Fruit fly (Drosophila melanogaster) whole organism, wandering third instar larva: Measurements from ENCODE around the gene Naa30B.

Experiments used
- Abd-B ChIP-seq: fragments of >200 bp; optimal IDR thresholded peaks from 2 replicates; lab custom pipeline; 2017; ENCODE audit warnings: missing biosample characterization, missing genetic modification characterization
- CG32264 ChIP-seq: fragments of 200-800 bp; sonication (Bioruptor generic); optimal IDR thresholded peaks from 2 replicates; lab custom pipeline; 2016; ENCODE audit warnings: missing biosample characterization, missing genetic modification characterization
- CG9705 ChIP-seq: fragments of 200-800 bp; sonication (Bioruptor generic); optimal IDR thresholded peaks from 2 replicates; lab custom pipeline; 2018; ENCODE audit warnings: missing biosample characterization, mild to moderate bottlenecking, missing genetic modification characterization
- CrebA ChIP-seq: fragments of 200-800 bp; sonication (Bioruptor generic); optimal IDR thresholded peaks from 2 replicates; lab custom pipeline; 2016; ENCODE audit warnings: missing biosample characterization, mild to moderate bottlenecking, missing genetic modification characterization, borderline replicate concordance
- Dfd ChIP-seq: fragments of >200 bp; optimal IDR thresholded peaks from 2 replicates; lab custom pipeline; 2017; ENCODE audit warnings: missing biosample characterization, missing genetic modification characterization
- Dif ChIP-seq: fragments of 200-275, 200-300 bp; sonication (Bioruptor generic); optimal IDR thresholded peaks from 2 replicates; lab custom pipeline; 2018; ENCODE audit warnings: missing biosample characterization, missing genetic modification characterization; ENCODE audit not compliant: partially characterized antibody
- GATAd ChIP-seq: sonication (Bioruptor generic); optimal IDR thresholded peaks from 2 replicates; lab custom pipeline; 2016; ENCODE audit warnings: missing biosample characterization, missing genetic modification characterization
- HLH106 ChIP-seq: fragments of 200-800 bp; optimal IDR thresholded peaks from 3 replicates; lab custom pipeline; 2019; ENCODE audit warnings: missing biosample characterization, mild to moderate bottlenecking, missing genetic modification characterization, moderate library complexity
- Hnf4 ChIP-seq: fragments of 200-800 bp; sonication (Bioruptor generic); optimal IDR thresholded peaks from 2 replicates; lab custom pipeline; 2016; ENCODE audit warnings: missing biosample characterization, mild to moderate bottlenecking, missing genetic modification characterization
- Hr78 ChIP-seq: fragments of >200 bp; optimal IDR thresholded peaks from 2 replicates; lab custom pipeline; 2017; ENCODE audit warnings: missing biosample characterization, missing genetic modification characterization
- Hr83 ChIP-seq: fragments of 200-300 bp; sonication (Bioruptor generic); optimal IDR thresholded peaks from 2 replicates; lab custom pipeline; 2016; ENCODE audit warnings: missing biosample characterization, mild to moderate bottlenecking, missing genetic modification characterization, moderate library complexity; ENCODE audit not compliant: poor library complexity, severe bottlenecking
- Jra ChIP-seq: sonication (Bioruptor generic); optimal IDR thresholded peaks from 2 replicates; lab custom pipeline; 2016; ENCODE audit warnings: missing biosample characterization, missing genetic modification characterization
- Mio ChIP-seq: sonication (Bioruptor generic); optimal IDR thresholded peaks from 2 replicates; lab custom pipeline; 2016; ENCODE audit warnings: missing biosample characterization, missing genetic modification characterization
- Myc ChIP-seq: fragments of >200 bp; optimal IDR thresholded peaks from 2 replicates; lab custom pipeline; 2017
- N ChIP-seq: fragments of >200 bp; optimal IDR thresholded peaks from 2 replicates; lab custom pipeline; 2018; ENCODE audit warnings: missing biosample characterization, missing external identifiers, missing genetic modification characterization
- OdsH ChIP-seq: fragments of 200-800 bp; sonication (Bioruptor generic); optimal IDR thresholded peaks from 2 replicates; lab custom pipeline; 2016; ENCODE audit warnings: missing biosample characterization, mild to moderate bottlenecking, missing genetic modification characterization
- Rel ChIP-seq, 2 experiments: fragments of 200-800 bp; sonication (Bioruptor generic) in 1 of 2; optimal IDR thresholded peaks; 2 replicates in 1 of 2; 3 replicates in 1 of 2; lab custom pipeline; 2016 to 2019; ENCODE audit warnings: mild to moderate bottlenecking in 2 of 2, missing biosample characterization in 2 of 2, missing genetic modification characterization in 2 of 2, moderate library complexity in 1 of 2
- Sp1 ChIP-seq: fragments of 200-800 bp; sonication (Bioruptor generic); optimal IDR thresholded peaks from 3 replicates; lab custom pipeline; 2019; ENCODE audit warnings: missing biosample characterization, mild to moderate bottlenecking, missing genetic modification characterization, moderate library complexity
- Vsx2 ChIP-seq: fragments of 200-300, 225-300 bp; sonication (Bioruptor generic); optimal IDR thresholded peaks from 2 replicates; lab custom pipeline; 2018; ENCODE audit warnings: missing biosample characterization, missing genetic modification characterization; ENCODE audit not compliant: partially characterized antibody
- br ChIP-seq: fragments of 200-800 bp; sonication (Bioruptor generic); optimal IDR thresholded peaks from 2 replicates; lab custom pipeline; 2016; ENCODE audit warnings: missing biosample characterization, missing genetic modification characterization
- brk ChIP-seq: fragments of 200-800 bp; sonication (Bioruptor generic); optimal IDR thresholded peaks from 2 replicates; lab custom pipeline; 2016; ENCODE audit warnings: missing biosample characterization, mild to moderate bottlenecking, missing genetic modification characterization
- dl ChIP-seq, 2 experiments: fragments of 175-275, 200-275 bp in 1 of 2; fragments of 200-275 bp in 1 of 2; sonication (Bioruptor generic); optimal IDR thresholded peaks; lab custom pipeline; 2018; ENCODE audit warnings: mild to moderate bottlenecking in 2 of 2, missing biosample characterization in 2 of 2, missing genetic modification characterization in 2 of 2, moderate library complexity in 2 of 2; ENCODE audit not compliant: partially characterized antibody in 2 of 2, insufficient read depth in 1 of 2
- dmrt93B ChIP-seq: fragments of 200-800 bp; sonication (Bioruptor generic); optimal IDR thresholded peaks from 2 replicates; lab custom pipeline; 2018; ENCODE audit warnings: missing biosample characterization, mild to moderate bottlenecking, missing genetic modification characterization
- dsf ChIP-seq: sonication (Bioruptor generic); optimal IDR thresholded peaks from 2 replicates; lab custom pipeline; 2016; ENCODE audit warnings: missing biosample characterization, missing genetic modification characterization, borderline replicate concordance
- ey ChIP-seq: fragments of 200-800 bp; sonication (Bioruptor generic); optimal IDR thresholded peaks from 2 replicates; lab custom pipeline; 2016; ENCODE audit warnings: missing biosample characterization, missing genetic modification characterization
- foxo ChIP-seq, 2 experiments: fragments of 200-800 bp; sonication (Bioruptor generic); optimal IDR thresholded peaks; 2 replicates in 1 of 2; 3 replicates in 1 of 2; lab custom pipeline; 2016 to 2017; ENCODE audit warnings: missing biosample characterization in 2 of 2, missing genetic modification characterization in 2 of 2
- fru ChIP-seq: fragments of 200-800 bp; sonication (Bioruptor generic); optimal IDR thresholded peaks from 3 replicates; lab custom pipeline; 2016; ENCODE audit warnings: missing biosample characterization, mild to moderate bottlenecking, missing genetic modification characterization
- h ChIP-seq: fragments of 200-800 bp; sonication (Bioruptor generic); optimal IDR thresholded peaks from 3 replicates; lab custom pipeline; 2016; ENCODE audit warnings: missing biosample characterization, mild to moderate bottlenecking, missing genetic modification characterization
- jim ChIP-seq: fragments of 175-275, 200-325 bp; sonication (Bioruptor generic); optimal IDR thresholded peaks from 2 replicates; lab custom pipeline; 2016; ENCODE audit warnings: missing biosample characterization, mild to moderate bottlenecking, missing genetic modification characterization
- lola ChIP-seq: fragments of >200 bp; optimal IDR thresholded peaks from 2 replicates; lab custom pipeline; 2017; ENCODE audit warnings: missing biosample characterization, missing genetic modification characterization
- pan ChIP-seq: fragments of >200 bp; optimal IDR thresholded peaks from 2 replicates; lab custom pipeline; 2017
- psq ChIP-seq: fragments of 200-800 bp; sonication (Bioruptor generic); optimal IDR thresholded peaks from 3 replicates; lab custom pipeline; 2017; ENCODE audit warnings: missing biosample characterization, mild to moderate bottlenecking, missing genetic modification characterization, moderate library complexity
- rgr ChIP-seq: fragments of 200-800 bp; sonication (Bioruptor generic); optimal IDR thresholded peaks from 3 replicates; lab custom pipeline; 2016; ENCODE audit warnings: missing biosample characterization, mild to moderate bottlenecking, missing genetic modification characterization
- sage ChIP-seq: fragments of 200-800 bp; sonication (Bioruptor generic); optimal IDR thresholded peaks from 2 replicates; lab custom pipeline; 2016; ENCODE audit warnings: missing biosample characterization, mild to moderate bottlenecking, missing genetic modification characterization
- sv ChIP-seq: fragments of 200-800 bp; sonication (Bioruptor generic); optimal IDR thresholded peaks from 3 replicates; lab custom pipeline; 2016; ENCODE audit warnings: missing biosample characterization, missing genetic modification characterization
- tai ChIP-seq: sonication (Bioruptor generic); optimal IDR thresholded peaks from 2 replicates; lab custom pipeline; 2016; ENCODE audit warnings: missing biosample characterization, missing genetic modification characterization
- usp ChIP-seq: fragments of >200 bp; optimal IDR thresholded peaks from 2 replicates; lab custom pipeline; 2017; ENCODE audit warnings: missing biosample characterization, missing genetic modification characterization
- woc ChIP-seq: sonication (Bioruptor generic); optimal IDR thresholded peaks from 2 replicates; lab custom pipeline; 2016; ENCODE audit warnings: missing biosample characterization, mild to moderate bottlenecking, missing genetic modification characterization

The Naa30B gene

dm6 chr3L:1471960-1472359 is at the start of gene Naa30B:
TSS of gene Naa30B (minus strand) at chr3L:1472060.
- TF ChIP-seq dmrt93B (GFP tag; lab: Kevin White, UChicago) (no peak), pan (lab: Kevin White, UChicago) (no peak), br (GFP tag; lab: Kevin White, UChicago) (no peak), psq (no peak), tai (GFP tag; lab: Kevin White, UChicago) (no peak), CG32264 (GFP tag; lab: Kevin White, UChicago) (no peak), Hnf4 (GFP tag; lab: Kevin White, UChicago) (no peak), sage (GFP tag; lab: Kevin White, UChicago) (no peak), fru (GFP tag; lab: Kevin White, UChicago) (no peak), lola (GFP tag; lab: Kevin White, UChicago) (no peak), Myc (lab: Kevin White, UChicago) (no peak), foxo (GFP tag; optimal IDR thresholded peaks at IDR 0.05; lab: Kevin White, UChicago) (no peak), OdsH (GFP tag; lab: Kevin White, UChicago) (no peak), Dif (no peak), woc (no peak), HLH106 (tag; lab: Kevin White, UChicago) (no peak), rgr (no peak), sv (no peak)
- TF ChIP-seq, all 38 proteins: peak for 0

- no peak for TF ChIP-seq dsf
- peak; percentile 27 for TF ChIP-seq h
- no peak for TF ChIP-seq Dfd
- no peak for TF ChIP-seq Jra
These were observed 47.1 kb upstream of the Naa30B start for dm6 chr3L:1518715-1519603.

- TF ChIP-seq Rel (GFP tag; optimal IDR thresholded peaks at IDR 0.05; lab: Kevin White, UChicago): no peak
- peak; percentile 9 for TF ChIP-seq Rel (tag; optimal IDR thresholded peaks at IDR 0.05; lab: Kevin White, UChicago)
- TF ChIP-seq fru (GFP tag; lab: Kevin White, UChicago): peak; percentile 76
- peak; percentile 48 for TF ChIP-seq Sp1 (GFP tag; lab: Kevin White, UChicago)
- no peak for TF ChIP-seq usp
- TF ChIP-seq brk (GFP tag; lab: Kevin White, UChicago): no peak
- no peak for TF ChIP-seq dsf
- TF ChIP-seq Myc (lab: Kevin White, UChicago): peak; percentile 21
- peak; percentile 76 for TF ChIP-seq ey (GFP tag; lab: Kevin White, UChicago)
- no peak for TF ChIP-seq Vsx2 (GFP tag; lab: Kevin White, UChicago)
- TF ChIP-seq sage (GFP tag; lab: Kevin White, UChicago): no peak
- TF ChIP-seq br (GFP tag; lab: Kevin White, UChicago): peak; percentile 80
- peak; percentile 87 for TF ChIP-seq rgr
- TF ChIP-seq Hnf4 (GFP tag; lab: Kevin White, UChicago): no peak
- TF ChIP-seq dmrt93B (GFP tag; lab: Kevin White, UChicago): peak; percentile 30
- TF ChIP-seq Mio (GFP tag; lab: Kevin White, UChicago): peak; percentile 40
- no peak for TF ChIP-seq N (GFP tag; lab: Kevin White, UChicago)
- TF ChIP-seq Jra: peak; percentile 81
- TF ChIP-seq foxo (GFP tag; optimal IDR thresholded peaks at IDR 0.05; lab: Kevin White, UChicago): peak in 1 of 2 experiments; percentile 83
- TF ChIP-seq HLH106 (tag; lab: Kevin White, UChicago): peak; percentile 36
- TF ChIP-seq Hr83: peak; percentile 71
- no peak for TF ChIP-seq Hr78 (GFP tag; lab: Kevin White, UChicago)
- peak; percentile 4 for TF ChIP-seq CG9705 (GFP tag; lab: Kevin White, UChicago)
- TF ChIP-seq CrebA: no peak
- TF ChIP-seq OdsH (GFP tag; lab: Kevin White, UChicago): peak; percentile 81
- peak; percentile 62 for TF ChIP-seq psq
- peak; percentile 51 for TF ChIP-seq GATAd (GFP tag; lab: Kevin White, UChicago)
- peak; percentile 81 for TF ChIP-seq h
- no peak for TF ChIP-seq dl (GFP tag; optimal IDR thresholded peaks at IDR 0.05; lab: Kevin White, UChicago; ENCODE audit: insufficient read depth in 1 of 2, partially characterized antibody in 2 of 2)
- peak; percentile 12 for TF ChIP-seq Dif
- TF ChIP-seq tai (GFP tag; lab: Kevin White, UChicago): no peak
- no peak for TF ChIP-seq Dfd
- TF ChIP-seq woc: peak; percentile 45
- TF ChIP-seq lola (GFP tag; lab: Kevin White, UChicago): no peak
- peak; percentile 73 for TF ChIP-seq sv
- TF ChIP-seq pan (lab: Kevin White, UChicago): no peak
- TF ChIP-seq jim: no peak
- TF ChIP-seq CG32264 (GFP tag; lab: Kevin White, UChicago): peak; percentile 44
- TF ChIP-seq Abd-B (GFP tag; lab: Kevin White, UChicago): no peak
These were observed 45.6 kb upstream of the Naa30B start for dm6 chr3L:1517274-1518047.
